Worm (Caenorhabditis elegans) whole organism, L4 larva: Measurements from ENCODE around the gene F59E12.8.

ENCODE experiments used
- F37D6.2 ChIP-seq: sonication (generic microtip); optimal IDR thresholded peaks from 2 replicates; lab custom pipeline; 2016; ENCODE audit warnings: mild to moderate bottlenecking, missing genetic modification characterization, missing compliant biosample characterization
- T26A8.4 ChIP-seq: fragments of 200-800 bp; sonication (Bioruptor generic); IDR thresholded peaks from 2 replicates; pipeline ENCODE4 v1.3.6; 2022; ENCODE audit warnings: missing genetic modification characterization, missing compliant biosample characterization
- Y105C5A.15 ChIP-seq: fragments of 200-800 bp; sonication (Bioruptor generic); IDR thresholded peaks from 2 replicates; pipeline ENCODE4 v1.3.6; 2022; ENCODE audit warnings: missing genetic modification characterization, missing compliant biosample characterization
- Y75B8A.6 ChIP-seq: fragments of 200-800 bp; sonication (Bioruptor generic); IDR thresholded peaks from 2 replicates; pipeline ENCODE4 v1.3.6; 2022; ENCODE audit warnings: missing genetic modification reagents, missing genetic modification characterization, missing compliant biosample characterization
- ama-1 ChIP-seq: fragments of 150-350 bp; optimal IDR thresholded peaks from 2 replicates; lab custom pipeline; 2014; ENCODE audit warnings: inconsistent platforms, mixed read lengths
- arid-1 ChIP-seq: fragments of 200-800 bp; sonication (Bioruptor generic); conservative IDR thresholded peaks from 2 replicates; pipeline ENCODE4 v1.3.6; 2022; ENCODE audit warnings: missing genetic modification reagents, missing genetic modification characterization, missing compliant biosample characterization
- ceh-44 ChIP-seq: fragments of 200-800 bp; sonication (Bioruptor generic); IDR thresholded peaks from 2 replicates; pipeline ENCODE4 v1.3.6; 2022; ENCODE audit warnings: missing genetic modification reagents, missing genetic modification characterization, missing compliant biosample characterization
- ceh-82 ChIP-seq: sonication (generic microtip); optimal IDR thresholded peaks from 2 replicates; lab custom pipeline; 2017; ENCODE audit warnings: missing biosample characterization, missing genetic modification characterization
- ces-1 ChIP-seq: fragments of 150-350 bp; sonication (generic microtip); optimal IDR thresholded peaks from 4 replicates; lab custom pipeline; 2014; ENCODE audit warnings: missing biosample characterization, missing genetic modification reagents, missing genetic modification characterization
- daf-16 ChIP-seq, 3 experiments: sonication (generic microtip); optimal IDR thresholded peaks; 2 replicates each; lab custom pipeline; 2016 to 2017; ENCODE audit warnings: missing genetic modification characterization in 3 of 3, missing genetic modification reagents in 3 of 3, mild to moderate bottlenecking in 2 of 3, missing compliant biosample characterization in 2 of 3, missing biosample characterization in 1 of 3, moderate library complexity in 1 of 3
- daf-19 ChIP-seq: fragments of 200-800 bp; sonication (Bioruptor generic); conservative IDR thresholded peaks from 2 replicates; pipeline ENCODE4 v1.3.6; 2022; ENCODE audit warnings: missing genetic modification characterization, missing compliant biosample characterization
- daf-8 ChIP-seq: fragments of 200-800 bp; sonication (Bioruptor generic); IDR thresholded peaks from 2 replicates; pipeline ENCODE4 v1.3.6; 2022; ENCODE audit warnings: missing genetic modification characterization, missing compliant biosample characterization
- dmd-9 ChIP-seq: fragments of 200-800 bp; sonication (Bioruptor generic); IDR thresholded peaks from 2 replicates; pipeline ENCODE4 v1.3.6; 2022; ENCODE audit warnings: missing genetic modification reagents, missing genetic modification characterization, missing compliant biosample characterization
- dpl-1 ChIP-seq: fragments of 150-350 bp; optimal IDR thresholded peaks from 2 replicates; lab custom pipeline; 2014; ENCODE audit warnings: missing biosample characterization, missing genetic modification reagents, missing genetic modification characterization
- dve-1 ChIP-seq: sonication (generic microtip); optimal IDR thresholded peaks from 2 replicates; lab custom pipeline; 2017; ENCODE audit warnings: antibody characterized with exemption, mild to moderate bottlenecking, missing genetic modification characterization, missing compliant biosample characterization; ENCODE audit not compliant: insufficient read depth
- egl-43 ChIP-seq: fragments of 200-800 bp; sonication (Bioruptor generic); IDR thresholded peaks from 2 replicates; pipeline ENCODE4 v1.3.6; 2022; ENCODE audit warnings: missing genetic modification reagents, missing genetic modification characterization, missing compliant biosample characterization
- hlh-30 ChIP-seq: sonication (generic microtip); optimal IDR thresholded peaks from 2 replicates; lab custom pipeline; 2017; ENCODE audit warnings: antibody characterized with exemption, mild to moderate bottlenecking, missing genetic modification characterization, missing compliant biosample characterization; ENCODE audit not compliant: insufficient read depth
- hmg-1.1 ChIP-seq: fragments of 200-800 bp; sonication (Bioruptor generic); IDR thresholded peaks from 2 replicates; pipeline ENCODE4 v1.3.6; 2022; ENCODE audit warnings: missing genetic modification reagents, missing genetic modification characterization, missing compliant biosample characterization
- jun-1 ChIP-seq: fragments of 150-350 bp; optimal IDR thresholded peaks from 2 replicates; lab custom pipeline; 2014; ENCODE audit warnings: missing biosample characterization, missing genetic modification reagents, missing genetic modification characterization
- lim-7 ChIP-seq: fragments of 200-800 bp; sonication (Bioruptor generic); IDR thresholded peaks from 2 replicates; pipeline ENCODE4 v1.3.6; 2022; ENCODE audit warnings: missing genetic modification characterization, missing compliant biosample characterization
- lin-13 ChIP-seq: fragments of 150-350 bp; optimal IDR thresholded peaks from 2 replicates; lab custom pipeline; 2014; ENCODE audit warnings: missing biosample characterization, missing genetic modification reagents, missing genetic modification characterization
- lin-15B ChIP-seq: fragments of 150-350 bp; sonication (generic microtip); optimal IDR thresholded peaks from 3 replicates; lab custom pipeline; 2014; ENCODE audit warnings: missing biosample characterization, missing genetic modification characterization
- lin-29 ChIP-seq: fragments of 200-800 bp; sonication (Bioruptor generic); IDR thresholded peaks from 2 replicates; pipeline ENCODE4 v1.3.6; 2022; ENCODE audit warnings: missing genetic modification reagents, missing genetic modification characterization, missing compliant biosample characterization
- lin-38 ChIP-seq: fragments of 200-800 bp; sonication (Bioruptor generic); IDR thresholded peaks from 2 replicates; pipeline ENCODE4 v1.3.6; 2022; ENCODE audit warnings: missing genetic modification reagents, missing genetic modification characterization, missing compliant biosample characterization
- lsy-2 ChIP-seq, 2 experiments: fragments of 150-350 bp in 1 of 2; sonication (generic microtip) in 1 of 2; optimal IDR thresholded peaks; 2 replicates each; lab custom pipeline; 2014 to 2017; ENCODE audit warnings: missing biosample characterization in 2 of 2, missing genetic modification characterization in 2 of 2
- mdl-1 ChIP-seq, 2 experiments: fragments of 150-350 bp in 1 of 2; sonication (generic microtip) in 1 of 2; optimal IDR thresholded peaks; 2 replicates each; lab custom pipeline; 2014 to 2017; ENCODE audit warnings: missing biosample characterization in 2 of 2, missing genetic modification characterization in 2 of 2
- mdt-29 ChIP-seq: fragments of 200-800 bp; sonication (Bioruptor generic); IDR thresholded peaks from 2 replicates; pipeline ENCODE4 v1.3.6; 2022; ENCODE audit warnings: missing genetic modification reagents, missing genetic modification characterization, missing compliant biosample characterization
- mep-1 ChIP-seq: fragments of 150-350 bp; sonication (generic microtip); optimal IDR thresholded peaks from 3 replicates; lab custom pipeline; 2014; ENCODE audit warnings: missing biosample characterization, missing genetic modification characterization
- mes-2 ChIP-seq: sonication (generic microtip); optimal IDR thresholded peaks from 2 replicates; lab custom pipeline; 2016; ENCODE audit warnings: missing genotype, mild to moderate bottlenecking, missing genetic modification characterization, missing compliant biosample characterization; ENCODE audit not compliant: poor library complexity, severe bottlenecking
- mxl-2 ChIP-seq: fragments of 200-800 bp; sonication (Bioruptor generic); conservative IDR thresholded peaks from 2 replicates; pipeline ENCODE4 v1.3.6; 2022; ENCODE audit warnings: missing genetic modification reagents, missing genetic modification characterization, missing compliant biosample characterization
- mxl-3 ChIP-seq: fragments of 200-800 bp; sonication (Bioruptor generic); optimal IDR thresholded peaks from 2 replicates; lab custom pipeline; 2018; ENCODE audit warnings: mild to moderate bottlenecking, missing genetic modification characterization, missing compliant biosample characterization
- nhr-11 ChIP-seq: fragments of 150-350 bp; optimal IDR thresholded peaks from 2 replicates; lab custom pipeline; 2014; ENCODE audit warnings: missing biosample characterization, missing genetic modification characterization
- nhr-6 ChIP-seq: fragments of 150-350 bp; optimal IDR thresholded peaks from 2 replicates; lab custom pipeline; 2014; ENCODE audit warnings: missing biosample characterization, missing genetic modification characterization
- nhr-77 ChIP-seq: fragments of 150-350 bp; optimal IDR thresholded peaks from 2 replicates; lab custom pipeline; 2014; ENCODE audit warnings: missing biosample characterization, missing genetic modification characterization
- pha-4 ChIP-seq, 2 experiments: fragments of 150-350 bp in 1 of 2; fragments of 200-800 bp in 1 of 2; sonication (Bioruptor generic) in 1 of 2; IDR thresholded peaks in 1 of 2; optimal IDR thresholded peaks in 1 of 2; 2 replicates each; pipeline versions ENCODE4 v1.3.6 to Lab custom; 2014 to 2022; ENCODE audit warnings: missing genetic modification characterization in 2 of 2, missing genetic modification reagents in 2 of 2, missing biosample characterization in 1 of 2, missing compliant biosample characterization in 1 of 2
- pqm-1 ChIP-seq: sonication (generic microtip); optimal IDR thresholded peaks from 2 replicates; lab custom pipeline; 2017; ENCODE audit warnings: missing biosample characterization, missing genetic modification characterization
- rbr-2 ChIP-seq: sonication (generic microtip); optimal IDR thresholded peaks from 2 replicates; lab custom pipeline; 2016; ENCODE audit warnings: missing genotype, missing genetic modification characterization, missing compliant biosample characterization
- snpc-1.2 ChIP-seq: fragments of 200-800 bp; sonication (Bioruptor generic); IDR thresholded peaks from 2 replicates; pipeline ENCODE4 v1.3.6; 2022; ENCODE audit warnings: missing genetic modification reagents, missing genetic modification characterization, missing compliant biosample characterization
- snpc-4 ChIP-seq: fragments of 150-350 bp; optimal IDR thresholded peaks from 2 replicates; lab custom pipeline; 2014; ENCODE audit warnings: missing biosample characterization, missing genetic modification characterization
- spr-3 ChIP-seq: fragments of 200-800 bp; sonication (Bioruptor generic); optimal IDR thresholded peaks from 2 replicates; lab custom pipeline; 2018; ENCODE audit warnings: mild to moderate bottlenecking, missing genetic modification characterization, missing compliant biosample characterization
- tra-1 ChIP-seq: fragments of 200-800 bp; sonication (Bioruptor generic); IDR thresholded peaks from 2 replicates; pipeline ENCODE4 v1.3.6; 2022; ENCODE audit warnings: missing genetic modification reagents, missing genetic modification characterization, missing compliant biosample characterization
- unc-130 ChIP-seq: sonication (generic microtip); optimal IDR thresholded peaks from 2 replicates; lab custom pipeline; 2016; ENCODE audit warnings: missing genetic modification reagents, missing genetic modification characterization, missing compliant biosample characterization
- zfp-3 ChIP-seq: fragments of 200-800 bp; sonication (Bioruptor generic); conservative IDR thresholded peaks from 2 replicates; pipeline ENCODE4 v1.3.6; 2022; ENCODE audit warnings: missing genetic modification reagents, missing genetic modification characterization, missing compliant biosample characterization

Gene F59E12.8

DNA sequence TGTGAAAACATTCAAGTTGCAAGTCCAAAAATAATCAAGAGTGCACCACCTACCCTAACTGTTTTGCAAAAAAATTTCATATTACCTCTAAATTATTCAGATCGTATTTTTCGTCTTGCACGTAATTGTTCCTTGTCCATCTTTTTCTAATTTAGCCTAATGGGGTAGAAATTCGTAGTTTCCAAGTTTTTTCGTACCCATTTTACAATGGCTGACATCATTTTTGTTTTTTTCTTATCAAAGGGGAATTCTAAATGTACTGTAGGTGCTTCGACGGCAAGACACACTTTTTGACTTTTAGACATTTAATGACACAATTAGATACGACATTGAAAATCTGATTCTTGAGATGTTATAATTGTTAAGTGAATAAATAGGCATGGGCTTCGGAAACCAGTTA lies 32.3 kb downstream of the F59E12.8 start:
- TF ChIP-seq mes-2 (tag; lab: Kevin White, UChicago): no peak
- TF ChIP-seq F37D6.2 (tag; lab: Kevin White, UChicago): no peak
- TF ChIP-seq lim-7 (GFP tag; lab: Robert Waterston, UW): no peak

DNA sequence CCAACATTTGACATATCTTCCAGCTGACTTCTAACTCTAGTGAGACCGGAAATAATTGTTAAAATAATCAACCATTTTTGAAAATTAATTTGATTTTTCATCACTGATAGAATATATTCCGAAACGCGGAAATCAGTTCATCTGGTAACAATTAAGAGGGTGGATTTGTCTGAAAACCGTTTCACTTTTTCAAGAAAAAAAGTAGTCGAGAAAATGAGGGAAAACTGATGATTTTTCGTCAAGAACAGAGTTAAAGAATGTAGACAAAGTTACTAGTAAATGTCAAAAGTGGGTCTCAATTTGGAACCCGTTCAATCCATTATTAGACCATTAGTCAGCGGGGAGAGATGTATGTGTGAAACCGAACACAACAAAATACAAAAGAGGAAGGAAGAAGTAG lies 33.5 kb downstream of the F59E12.8 start, which contains the start of gene C17G10.6:
Gene C17G10.6, minus strand, starts transcription at position 101 of the 400 bp plus-strand sequence.
- TF ChIP-seq lsy-2 (tag; optimal IDR thresholded peaks at IDR 0.05; lab: Kevin White, UChicago): no peak
- TF ChIP-seq ces-1: no peak
- TF ChIP-seq ceh-82 (tag; lab: Kevin White, UChicago): no peak
- no peak for TF ChIP-seq tra-1 (GFP tag; lab: Robert Waterston, UW)
- no peak for TF ChIP-seq dmd-9
- no peak for TF ChIP-seq Y105C5A.15 (GFP tag; lab: Robert Waterston, UW)
- no peak for TF ChIP-seq snpc-1.2 (GFP tag; lab: Robert Waterston, UW)
- TF ChIP-seq mes-2 (tag; lab: Kevin White, UChicago): no peak
- TF ChIP-seq, all 104 proteins: peak for 0

- TF ChIP-seq hlh-30 (tag; lab: Kevin White, UChicago) (peak; percentile 82), nhr-6 (peak; percentile 53), hmg-1.1 (GFP tag; lab: Robert Waterston, UW) (peak; percentile 58; the same call in 1 of the 2 replicates), T26A8.4 (GFP tag; lab: Robert Waterston, UW) (peak; percentile 88; the same call in 1 of the 2 replicates), dve-1 (peak; percentile 89), jun-1 (tag; lab: Kevin White, UChicago) (no peak), mdl-1 (tag; optimal IDR thresholded peaks at IDR 0.05; lab: Kevin White, UChicago) (peak; percentile 3 to 64), mxl-2 (no peak), ceh-44 (GFP tag; lab: Robert Waterston, UW) (0 out of 2 replicates have a peak, but pooled peaks have one; percentile 29), snpc-4 (tag; lab: Kevin White, UChicago) (peak; percentile 93), nhr-11 (peak; percentile 26), zfp-3 (GFP tag; lab: Robert Waterston, UW) (0 out of 2 replicates have a peak, but pooled peaks have one; percentile 31), lin-38 (GFP tag; lab: Robert Waterston, UW) (peak; percentile 69), nhr-77 (peak; percentile 25), daf-16 (GFP tag; optimal IDR thresholded peaks at IDR 0.05; lab: Kevin White, UChicago) (peak; percentile 35 to 79), daf-16 (tag; optimal IDR thresholded peaks at IDR 0.05; lab: Kevin White, UChicago) (peak; percentile 82), mep-1 (tag; lab: Kevin White, UChicago) (peak; percentile 67), mxl-3 (GFP tag; lab: Kevin White, UChicago) (peak; percentile 27), ama-1 (lab: Kevin White, UChicago) (peak; percentile 97), lin-29 (GFP tag; lab: Robert Waterston, UW) (no peak), daf-8 (GFP tag; lab: Robert Waterston, UW) (no peak), lsy-2 (tag; optimal IDR thresholded peaks at IDR 0.05; lab: Kevin White, UChicago) (peak in 1 of 2 experiments; percentile 65), unc-130 (GFP tag; lab: Kevin White, UChicago) (peak; percentile 39), Y75B8A.6 (GFP tag; lab: Robert Waterston, UW) (no peak), egl-43 (GFP tag; lab: Robert Waterston, UW) (no peak), arid-1 (0 out of 2 replicates have a peak, but pooled peaks have one; percentile 44), lin-13 (GFP tag; lab: Kevin White, UChicago) (peak; percentile 39), mes-2 (tag; lab: Kevin White, UChicago) (peak; percentile 86), lin-15B (tag; lab: Kevin White, UChicago) (no peak), dpl-1 (peak; percentile 36), mdt-29 (GFP tag; lab: Robert Waterston, UW) (no peak), spr-3 (GFP tag; lab: Kevin White, UChicago) (peak; percentile 70), pha-4 (GFP tag; IDR thresholded peaks at IDR 0.05; lab: Robert Waterston, UW) (peak; percentile 50), pha-4 (tag; optimal IDR thresholded peaks at IDR 0.05; lab: Kevin White, UChicago) (peak; percentile 6), rbr-2 (peak; percentile 67), dmd-9 (0 out of 2 replicates have a peak, but pooled peaks have one; percentile 18), daf-19 (GFP tag; lab: Robert Waterston, UW) (no peak; the same call in 1 of the 2 replicates), pqm-1 (tag; lab: Kevin White, UChicago) (peak; percentile 33)
These were observed 37.2 kb downstream of the F59E12.8 start, which contains the start of gene C17G10.10 for ce11 chrII:5599326-5600044. Gene C17G10.10, minus strand, starts transcription at chrII:5599376.
